Fruit fly (Drosophila melanogaster) whole organism, wandering third instar larva: ENCODE results near the gene beat-Ia.

Experiments
- Hr78 ChIP-seq: fragments of >200 bp; optimal IDR thresholded peaks from 2 replicates; lab custom pipeline; 2017; ENCODE audit warnings: missing biosample characterization, missing genetic modification characterization
- dmrt93B ChIP-seq: fragments of 200-800 bp; sonication (Bioruptor generic); optimal IDR thresholded peaks from 2 replicates; lab custom pipeline; 2018; ENCODE audit warnings: missing biosample characterization, mild to moderate bottlenecking, missing genetic modification characterization
- dsf ChIP-seq: sonication (Bioruptor generic); optimal IDR thresholded peaks from 2 replicates; lab custom pipeline; 2016; ENCODE audit warnings: missing biosample characterization, missing genetic modification characterization, borderline replicate concordance
- h ChIP-seq: fragments of 200-800 bp; sonication (Bioruptor generic); optimal IDR thresholded peaks from 3 replicates; lab custom pipeline; 2016; ENCODE audit warnings: missing biosample characterization, mild to moderate bottlenecking, missing genetic modification characterization

dm6 chr2L:16094697-16095096 lies 44.9 kb downstream of the beat-Ia start, which contains the start of gene CG4891:
- no peak for TF ChIP-seq dmrt93B
- TF ChIP-seq dsf (GFP tag; lab: Kevin White, UChicago), result no peak
- no peak for TF ChIP-seq Hr78
- no peak for TF ChIP-seq h (GFP tag; lab: Kevin White, UChicago)
